Worm (Caenorhabditis elegans) whole organism, young adult: ENCODE results near the gene txdc-17.

Source experiments
- F39B2.1 ChIP-seq: fragments of 200-800 bp; sonication (Bioruptor generic); IDR thresholded peaks from 2 replicates; pipeline ENCODE4 v1.3.6; 2022; ENCODE audit warnings: missing genetic modification reagents, missing genetic modification characterization, missing compliant biosample characterization
- F49E8.2 ChIP-seq: sonication (generic microtip); optimal IDR thresholded peaks from 3 replicates; lab custom pipeline; 2017; ENCODE audit warnings: missing genetic modification characterization, mild to moderate bottlenecking, missing compliant biosample characterization, antibody characterized with exemption, moderate library complexity; ENCODE audit not compliant: insufficient read depth
- F55B11.4 ChIP-seq: sonication (generic microtip); optimal IDR thresholded peaks from 2 replicates; lab custom pipeline; 2016; ENCODE audit warnings: missing compliant biosample characterization, missing genetic modification characterization, borderline replicate concordance; ENCODE audit not compliant: insufficient read depth
- F57A8.1 ChIP-seq: fragments of 200-800 bp; sonication (Bioruptor generic); optimal IDR thresholded peaks from 2 replicates; lab custom pipeline; 2018; ENCODE audit warnings: mild to moderate bottlenecking, missing genetic modification characterization, moderate library complexity, missing compliant biosample characterization
- K11D2.4 ChIP-seq: fragments of 200-800 bp; sonication (Bioruptor generic); IDR thresholded peaks from 2 replicates; pipeline ENCODE4 v1.3.6; 2022; ENCODE audit warnings: missing genetic modification reagents, missing genetic modification characterization, missing compliant biosample characterization
- K12H6.12 ChIP-seq: fragments of 200-800 bp; sonication (Bioruptor generic); optimal IDR thresholded peaks from 2 replicates; lab custom pipeline; 2018; ENCODE audit warnings: mild to moderate bottlenecking, missing genetic modification characterization, missing compliant biosample characterization
- T07F8.4 ChIP-seq: sonication (generic microtip); optimal IDR thresholded peaks from 2 replicates; lab custom pipeline; 2016; ENCODE audit warnings: mild to moderate bottlenecking, missing genetic modification characterization, moderate library complexity, missing compliant biosample characterization
- ama-1 ChIP-seq, 3 experiments: fragments of 150-350 bp in 1 of 3; sonication (generic microtip) in 2 of 3; optimal IDR thresholded peaks; 2 replicates each; lab custom pipeline; 2014 to 2018; ENCODE audit warnings: missing biosample characterization in 2 of 3, missing genetic modification characterization in 2 of 3, missing genetic modification reagents in 2 of 3
- aptf-2 ChIP-seq: fragments of 200-800 bp; sonication (Bioruptor generic); conservative IDR thresholded peaks from 2 replicates; pipeline ENCODE4 v1.3.6; 2022; ENCODE audit warnings: missing genetic modification reagents, missing genetic modification characterization, missing compliant biosample characterization
- aptf-3 ChIP-seq: fragments of 200-800 bp; sonication (Bioruptor generic); IDR thresholded peaks from 2 replicates; pipeline ENCODE4 v1.3.6; 2022; ENCODE audit warnings: missing genetic modification characterization, missing compliant biosample characterization
- attf-5 ChIP-seq: fragments of 200-800 bp; sonication (Bioruptor generic); optimal IDR thresholded peaks from 2 replicates; lab custom pipeline; 2018; ENCODE audit warnings: mild to moderate bottlenecking, missing genetic modification characterization, missing compliant biosample characterization
- attf-6 ChIP-seq: fragments of 200-800 bp; sonication (Bioruptor generic); IDR thresholded peaks from 2 replicates; pipeline ENCODE4 v1.3.6; 2022; ENCODE audit warnings: missing genetic modification reagents, missing genetic modification characterization, missing compliant biosample characterization
- bed-1 ChIP-seq: fragments of 200-800 bp; sonication (Bioruptor generic); IDR thresholded peaks from 2 replicates; pipeline ENCODE4 v1.3.6; 2022; ENCODE audit warnings: missing genetic modification reagents, missing genetic modification characterization, missing compliant biosample characterization
- ccch-3 ChIP-seq: fragments of 200-800 bp; sonication (Bioruptor generic); optimal IDR thresholded peaks from 2 replicates; lab custom pipeline; 2018; ENCODE audit warnings: mild to moderate bottlenecking, missing genetic modification characterization, missing compliant biosample characterization
- ceh-27 ChIP-seq: fragments of 200-800 bp; sonication (Bioruptor generic); optimal IDR thresholded peaks from 2 replicates; lab custom pipeline; 2018; ENCODE audit warnings: mild to moderate bottlenecking, missing genetic modification characterization, moderate library complexity, missing compliant biosample characterization
- ceh-40 ChIP-seq: fragments of 200-800 bp; sonication (Bioruptor generic); IDR thresholded peaks from 2 replicates; pipeline ENCODE4 v1.3.6; 2022; ENCODE audit warnings: missing genetic modification characterization, missing compliant biosample characterization
- ceh-91 ChIP-seq: fragments of 200-800 bp; sonication (Bioruptor generic); IDR thresholded peaks from 2 replicates; pipeline ENCODE4 v1.3.6; 2022; ENCODE audit warnings: missing genetic modification reagents, missing genetic modification characterization, missing compliant biosample characterization
- die-1 ChIP-seq: sonication (generic microtip); optimal IDR thresholded peaks from 2 replicates; lab custom pipeline; 2016; ENCODE audit warnings: missing genotype, mild to moderate bottlenecking, missing genetic modification characterization, missing compliant biosample characterization
- dpl-1 ChIP-seq: fragments of 150-350 bp; optimal IDR thresholded peaks from 2 replicates; lab custom pipeline; 2014; ENCODE audit warnings: missing biosample characterization, missing genetic modification reagents, missing genetic modification characterization
- ekl-4 ChIP-seq: fragments of 200-800 bp; sonication (Bioruptor generic); IDR thresholded peaks from 2 replicates; pipeline ENCODE4 v1.3.6; 2022; ENCODE audit warnings: missing genetic modification reagents, missing genetic modification characterization, missing compliant biosample characterization
- gei-17 ChIP-seq: fragments of 200-800 bp; sonication (Bioruptor generic); optimal IDR thresholded peaks from 2 replicates; lab custom pipeline; 2018; ENCODE audit warnings: mild to moderate bottlenecking, missing genetic modification characterization, missing compliant biosample characterization
- lin-26 ChIP-seq: fragments of 200-800 bp; sonication (Bioruptor generic); IDR thresholded peaks from 2 replicates; pipeline ENCODE4 v1.3.6; 2022; ENCODE audit warnings: missing genetic modification reagents, missing genetic modification characterization, missing compliant biosample characterization
- lin-54 ChIP-seq: fragments of 200-800 bp; sonication (Bioruptor generic); optimal IDR thresholded peaks from 2 replicates; lab custom pipeline; 2018; ENCODE audit warnings: mild to moderate bottlenecking, missing genetic modification characterization, missing compliant biosample characterization
- lsy-27 ChIP-seq: sonication (generic microtip); optimal IDR thresholded peaks from 2 replicates; lab custom pipeline; 2017; ENCODE audit warnings: missing genetic modification characterization, mild to moderate bottlenecking, missing compliant biosample characterization, antibody characterized with exemption, missing genotype, borderline replicate concordance; ENCODE audit not compliant: insufficient read depth
- mel-28 ChIP-seq: sonication (generic microtip); optimal IDR thresholded peaks from 2 replicates; lab custom pipeline; 2016; ENCODE audit warnings: borderline replicate concordance, mild to moderate bottlenecking, missing genetic modification characterization, missing compliant biosample characterization
- mes-4 ChIP-seq: sonication (generic microtip); optimal IDR thresholded peaks from 2 replicates; lab custom pipeline; 2016; ENCODE audit warnings: missing genotype, missing genetic modification characterization, missing compliant biosample characterization
- nfyb-1 ChIP-seq: fragments of 200-800 bp; sonication (Bioruptor generic); IDR thresholded peaks from 2 replicates; pipeline ENCODE4 v1.3.6; 2022; ENCODE audit warnings: missing genetic modification reagents, missing genetic modification characterization, missing compliant biosample characterization
- nhr-179 ChIP-seq: sonication (generic microtip); optimal IDR thresholded peaks from 2 replicates; lab custom pipeline; 2016; ENCODE audit warnings: mild to moderate bottlenecking, missing genetic modification characterization, missing compliant biosample characterization
- nhr-90 ChIP-seq: sonication (generic microtip); optimal IDR thresholded peaks from 2 replicates; lab custom pipeline; 2016; ENCODE audit warnings: missing genotype, mild to moderate bottlenecking, missing genetic modification characterization, missing compliant biosample characterization
- rcor-1 ChIP-seq: fragments of 200-800 bp; sonication (Bioruptor generic); IDR thresholded peaks from 2 replicates; pipeline ENCODE4 v1.3.6; 2022; ENCODE audit warnings: missing genetic modification reagents, missing genetic modification characterization, missing compliant biosample characterization
- repo-1 ChIP-seq: sonication (generic microtip); optimal IDR thresholded peaks from 2 replicates; lab custom pipeline; 2017; ENCODE audit warnings: mild to moderate bottlenecking, missing genetic modification characterization, missing compliant biosample characterization
- rpc-1 ChIP-seq, 2 experiments: fragments of 150-350 bp in 1 of 2; sonication (generic microtip) in 1 of 2; optimal IDR thresholded peaks; 2 replicates each; lab custom pipeline; 2014 to 2018; ENCODE audit warnings: missing biosample characterization in 1 of 2, missing genetic modification characterization in 1 of 2, missing genetic modification reagents in 1 of 2, missing genotype in 1 of 2
- snpc-1.1 ChIP-seq: sonication (generic microtip); optimal IDR thresholded peaks from 2 replicates; lab custom pipeline; 2017; ENCODE audit warnings: missing genetic modification characterization, mild to moderate bottlenecking, missing compliant biosample characterization, antibody characterized with exemption, moderate library complexity, missing genotype, missing genetic modification reagents; ENCODE audit not compliant: insufficient read depth
- snpc-3.4 ChIP-seq: sonication (generic microtip); optimal IDR thresholded peaks from 2 replicates; lab custom pipeline; 2017; ENCODE audit warnings: missing genetic modification characterization, mild to moderate bottlenecking, missing compliant biosample characterization, antibody characterized with exemption, moderate library complexity, missing genotype, missing genetic modification reagents
- snpc-4 ChIP-seq, 5 experiments: fragments of 150-350 bp in 1 of 5; sonication (generic microtip) in 4 of 5; optimal IDR thresholded peaks; 2 replicates each; lab custom pipeline; 2014 to 2018; ENCODE audit warnings: missing genetic modification characterization in 5 of 5, missing biosample characterization in 3 of 5, antibody characterized with exemption in 2 of 5, mild to moderate bottlenecking in 2 of 5, missing compliant biosample characterization in 2 of 5, missing genotype in 2 of 5, moderate library complexity in 2 of 5, missing genetic modification reagents in 1 of 5
- unc-62 ChIP-seq: fragments of 150-350 bp; optimal IDR thresholded peaks from 2 replicates; lab custom pipeline; 2014; ENCODE audit warnings: missing biosample characterization, missing genetic modification reagents, missing genetic modification characterization
- zfh-2 ChIP-seq: fragments of 200-800 bp; sonication (Bioruptor generic); conservative IDR thresholded peaks from 2 replicates; pipeline ENCODE4 v1.3.6; 2022; ENCODE audit warnings: missing genetic modification reagents, missing genetic modification characterization, missing compliant biosample characterization
- ztf-3 ChIP-seq: fragments of 200-800 bp; sonication (Bioruptor generic); optimal IDR thresholded peaks from 2 replicates; lab custom pipeline; 2018; ENCODE audit warnings: mild to moderate bottlenecking, missing genetic modification characterization, missing compliant biosample characterization
- ztf-6 ChIP-seq: fragments of 200-800 bp; sonication (Bioruptor generic); IDR thresholded peaks from 2 replicates; pipeline ENCODE4 v1.3.6; 2022; ENCODE audit warnings: missing genetic modification reagents, missing genetic modification characterization, missing compliant biosample characterization

The txdc-17 gene

ce11 chrIII:2871817-2872216 lies 37.4 kb downstream of the txdc-17 start (continued):
- TF ChIP-seq lin-54 (GFP tag; lab: Kevin White, UChicago) (no peak), gei-17 (GFP tag; lab: Kevin White, UChicago) (no peak), mes-4 (tag; lab: Kevin White, UChicago) (no peak), aptf-2 (GFP tag; lab: Robert Waterston, UW) (no peak), dpl-1 (GFP tag; lab: Kevin White, UChicago) (no peak), F39B2.1 (GFP tag; lab: Robert Waterston, UW) (no peak), ccch-3 (GFP tag; lab: Kevin White, UChicago) (no peak), bed-1 (no peak), ceh-27 (GFP tag; lab: Kevin White, UChicago) (peak; percentile 60), K11D2.4 (GFP tag; lab: Robert Waterston, UW) (no peak), aptf-3 (GFP tag; lab: Robert Waterston, UW) (no peak), attf-6 (GFP tag; lab: Robert Waterston, UW) (no peak), nfyb-1 (0 out of 2 replicates have a peak, but pooled peaks have one; percentile 28), ztf-6 (GFP tag; lab: Robert Waterston, UW) (no peak), zfh-2 (GFP tag; lab: Robert Waterston, UW) (peak; percentile 76), ama-1 (optimal IDR thresholded peaks at IDR 0.05; lab: Kevin White, UChicago) (no peak), ama-1 (GFP tag; optimal IDR thresholded peaks at IDR 0.05; lab: Kevin White, UChicago) (no peak), nhr-90 (tag; lab: Kevin White, UChicago) (no peak), nhr-179 (tag; lab: Kevin White, UChicago) (no peak), rpc-1 (optimal IDR thresholded peaks at IDR 0.05; lab: Kevin White, UChicago) (no peak), rpc-1 (tag; optimal IDR thresholded peaks at IDR 0.05; lab: Kevin White, UChicago) (no peak), snpc-4 (GFP tag; optimal IDR thresholded peaks at IDR 0.05; lab: Kevin White, UChicago) (no peak), snpc-4 (tag; optimal IDR thresholded peaks at IDR 0.05; lab: Kevin White, UChicago) (no peak), F55B11.4 (tag; lab: Kevin White, UChicago) (no peak), snpc-1.1 (tag; lab: Kevin White, UChicago) (no peak), lsy-27 (tag; lab: Kevin White, UChicago) (no peak), ceh-40 (GFP tag; lab: Robert Waterston, UW) (no peak), snpc-3.4 (tag; lab: Kevin White, UChicago) (no peak), ceh-91 (GFP tag; lab: Robert Waterston, UW) (no peak), unc-62 (GFP tag; lab: Kevin White, UChicago) (no peak), attf-5 (GFP tag; lab: Kevin White, UChicago) (peak; percentile 38), mel-28 (no peak), ztf-3 (GFP tag; lab: Kevin White, UChicago) (no peak), rcor-1 (GFP tag; lab: Robert Waterston, UW) (no peak), lin-26 (peak; percentile 72), repo-1 (tag; lab: Kevin White, UChicago) (no peak), F49E8.2 (tag; lab: Kevin White, UChicago) (no peak), ekl-4 (GFP tag; lab: Robert Waterston, UW) (no peak), T07F8.4 (tag; lab: Kevin White, UChicago) (no peak), die-1 (tag; lab: Kevin White, UChicago) (peak; percentile 3), K12H6.12 (no peak), F57A8.1 (no peak)
- TF ChIP-seq, all 124 proteins: peak for 15
